Worm (Caenorhabditis elegans): Measurements from ENCODE around the gene T26E4.10.

- TF ChIP-seq mdt-29 (GFP tag; IDR thresholded peaks at IDR 0.05) (no peak), nhr-11 (tag; optimal IDR thresholded peaks at IDR 0.05) (no peak), nhr-10 (tag; optimal IDR thresholded peaks at IDR 0.05) (no peak), aly-2 (tag; optimal IDR thresholded peaks at IDR 0.05) (no peak), dve-1 (tag; optimal IDR thresholded peaks at IDR 0.05; ENCODE audit: insufficient read depth) (no peak), rbr-2 (tag; optimal IDR thresholded peaks at IDR 0.05) (no peak), lin-38 (GFP tag; IDR thresholded peaks at IDR 0.05) (no peak), ceh-62 (tag; optimal IDR thresholded peaks at IDR 0.05) (no peak), nhr-77 (tag; optimal IDR thresholded peaks at IDR 0.05) (no peak), Y5F2A.4 (GFP tag; optimal IDR thresholded peaks at IDR 0.05) (no peak), snpc-4 (tag; optimal IDR thresholded peaks at IDR 0.05) (no peak), unc-39 (tag; optimal IDR thresholded peaks at IDR 0.05) (no peak)
Measured at ce11 chrV:15776651-15777050, 21.4 kb downstream of the T26E4.10 start, which contains the start of gene nhr-283.

All from whole organism, L4 larva.